Fruit fly (Drosophila melanogaster) whole organism, embryonic: ENCODE data around the gene CG1532.

Experiments used
- Atf-2 ChIP-seq: fragments of 200-800 bp; sonication (Bioruptor generic); optimal IDR thresholded peaks from 2 replicates; lab custom pipeline; 2016; ENCODE audit warnings: missing biosample characterization, missing genetic modification characterization
- Atf6 ChIP-seq: fragments of 200-800 bp; sonication (Bioruptor generic); IDR thresholded peaks from 2 replicates; pipeline ENCODE4 v1.3.6; 2022; ENCODE audit warnings: missing biosample characterization, missing genetic modification characterization
- CG1024 ChIP-seq: fragments of 200-800 bp; sonication (Bioruptor generic); IDR thresholded peaks from 2 replicates; pipeline ENCODE4 v1.3.6; 2022; ENCODE audit warnings: missing biosample characterization, missing genetic modification characterization
- CG10321 ChIP-seq: fragments of 200-800 bp; sonication (Bioruptor generic); IDR thresholded peaks from 2 replicates; pipeline ENCODE4 v1.3.6; 2022; ENCODE audit warnings: missing biosample characterization, missing genetic modification characterization
- CG10565 ChIP-seq: fragments of 200-800 bp; sonication (Bioruptor generic); optimal IDR thresholded peaks from 3 replicates; lab custom pipeline; 2016; ENCODE audit warnings: missing biosample characterization, mild to moderate bottlenecking, missing genetic modification characterization
- CG13296 ChIP-seq: fragments of 200-800 bp; sonication (Bioruptor generic); optimal IDR thresholded peaks from 3 replicates; lab custom pipeline; 2018; ENCODE audit warnings: missing biosample characterization, mild to moderate bottlenecking, missing genetic modification characterization
- CG15011 ChIP-seq: fragments of 200-800 bp; sonication (Bioruptor generic); optimal IDR thresholded peaks from 3 replicates; lab custom pipeline; 2018; ENCODE audit warnings: missing biosample characterization, mild to moderate bottlenecking, missing genetic modification characterization
- CG15479 ChIP-seq: fragments of 200-800 bp; sonication (Bioruptor generic); optimal IDR thresholded peaks from 3 replicates; lab custom pipeline; 2019; ENCODE audit warnings: missing biosample characterization, mild to moderate bottlenecking, missing genetic modification characterization, moderate library complexity
- CG15514 ChIP-seq: fragments of 200-800 bp; sonication (Bioruptor generic); optimal IDR thresholded peaks from 3 replicates; lab custom pipeline; 2017; ENCODE audit warnings: missing biosample characterization, missing genetic modification characterization, mild to moderate bottlenecking, moderate library complexity, missing genetic modification reagents
- CG15601 ChIP-seq: fragments of 200-800 bp; sonication (Bioruptor generic); optimal IDR thresholded peaks from 3 replicates; lab custom pipeline; 2019; ENCODE audit warnings: missing biosample characterization, mild to moderate bottlenecking, missing genetic modification characterization, moderate library complexity
- CG15696 ChIP-seq: fragments of 200-800 bp; sonication (Bioruptor generic); optimal IDR thresholded peaks from 2 replicates; lab custom pipeline; 2019; ENCODE audit warnings: missing biosample characterization, mild to moderate bottlenecking, missing genetic modification characterization, moderate library complexity
- CG17612 ChIP-seq: fragments of 200-800 bp; sonication (Bioruptor generic); IDR thresholded peaks from 2 replicates; pipeline ENCODE4 v1.3.6; 2022; ENCODE audit warnings: missing biosample characterization, missing genetic modification characterization
- CG1832 ChIP-seq: fragments of 200-800 bp; sonication (Bioruptor generic); optimal IDR thresholded peaks from 2 replicates; lab custom pipeline; 2017; ENCODE audit warnings: missing biosample characterization, mild to moderate bottlenecking, missing genetic modification characterization, inconsistent platforms
- CG18476 ChIP-seq: fragments of 200-800 bp; sonication (Bioruptor generic); optimal IDR thresholded peaks from 2 replicates; lab custom pipeline; 2016; ENCODE audit warnings: missing biosample characterization, mild to moderate bottlenecking, missing genetic modification characterization
- CG2202 ChIP-seq: fragments of 200-800 bp; sonication (Bioruptor generic); optimal IDR thresholded peaks from 2 replicates; lab custom pipeline; 2018; ENCODE audit warnings: missing biosample characterization, mild to moderate bottlenecking, missing genetic modification characterization
- CG2712 ChIP-seq: fragments of 200-800 bp; optimal IDR thresholded peaks from 3 replicates; lab custom pipeline; 2019; ENCODE audit warnings: missing biosample characterization, mild to moderate bottlenecking, missing genetic modification characterization, moderate library complexity
- CG32532 ChIP-seq: fragments of 200-800 bp; sonication (Bioruptor generic); IDR thresholded peaks from 2 replicates; pipeline ENCODE4 v1.3.6; 2022; ENCODE audit warnings: missing biosample characterization, missing genetic modification characterization
- CG4730 ChIP-seq: fragments of 200-800 bp; sonication (Bioruptor generic); IDR thresholded peaks from 2 replicates; pipeline ENCODE4 v1.3.6; 2022; ENCODE audit warnings: missing biosample characterization, missing genetic modification characterization
- CG6272 ChIP-seq: fragments of 200-800 bp; sonication (Bioruptor generic); IDR thresholded peaks from 2 replicates; pipeline ENCODE4 v1.3.6; 2022; ENCODE audit warnings: missing biosample characterization, missing genetic modification characterization
- CG7357 ChIP-seq: fragments of 200-800 bp; sonication (Bioruptor generic); IDR thresholded peaks from 3 replicates; pipeline ENCODE4 v1.3.6; 2022; ENCODE audit warnings: missing biosample characterization, missing genetic modification characterization
- CG8089 ChIP-seq: fragments of 200-800 bp; sonication (Bioruptor generic); optimal IDR thresholded peaks from 3 replicates; lab custom pipeline; 2016; ENCODE audit warnings: missing biosample characterization, missing genetic modification characterization
- CG9215 ChIP-seq: fragments of 200-800 bp; sonication (Bioruptor generic); IDR thresholded peaks from 2 replicates; pipeline ENCODE4 v1.3.6; 2022; ENCODE audit warnings: missing biosample characterization, missing genetic modification characterization
- CG9876 ChIP-seq: fragments of 200-800 bp; sonication (Bioruptor generic); optimal IDR thresholded peaks from 2 replicates; lab custom pipeline; 2016; ENCODE audit warnings: missing biosample characterization, missing genetic modification characterization
- Camta ChIP-seq: fragments of 200-800 bp; sonication (Bioruptor generic); optimal IDR thresholded peaks from 2 replicates; lab custom pipeline; 2016; ENCODE audit warnings: missing biosample characterization, missing genetic modification characterization
- Gug ChIP-seq: fragments of 200-800 bp; sonication (Bioruptor generic); IDR thresholded peaks from 4 replicates; pipeline ENCODE4 v1.3.6; 2022; ENCODE audit warnings: missing biosample characterization, missing genetic modification characterization
- Kr ChIP-seq: fragments of 200-800 bp; sonication (Bioruptor generic); optimal IDR thresholded peaks from 2 replicates; lab custom pipeline; 2017; ENCODE audit warnings: missing biosample characterization, mild to moderate bottlenecking, missing genetic modification characterization
- Lhr ChIP-seq: fragments of 200-800 bp; sonication (Bioruptor generic); optimal IDR thresholded peaks from 3 replicates; lab custom pipeline; 2017; ENCODE audit warnings: mild to moderate bottlenecking, missing biosample characterization, missing genetic modification reagents, missing genetic modification characterization
- MBD-R2 ChIP-seq: fragments of 200-800 bp; sonication (Bioruptor generic); IDR thresholded peaks from 2 replicates; pipeline ENCODE4 v1.3.6; 2022; ENCODE audit warnings: missing biosample characterization, missing genetic modification characterization
- Pdp1 ChIP-seq, 2 experiments: fragments of 200-800 bp; sonication (Bioruptor generic); optimal IDR thresholded peaks; 3 replicates each; lab custom pipeline; 2016; ENCODE audit warnings: missing biosample characterization in 2 of 2, missing genetic modification characterization in 2 of 2, mild to moderate bottlenecking in 1 of 2, moderate library complexity in 1 of 2
- Six4 ChIP-seq: fragments of 200-800 bp; sonication (Bioruptor generic); optimal IDR thresholded peaks from 2 replicates; lab custom pipeline; 2016; ENCODE audit warnings: missing biosample characterization, missing genetic modification characterization
- Spps ChIP-seq: fragments of 200-800 bp; sonication (Bioruptor generic); optimal IDR thresholded peaks from 2 replicates; lab custom pipeline; 2018; ENCODE audit warnings: missing biosample characterization, mild to moderate bottlenecking, missing genetic modification characterization
- Stat92E ChIP-seq, 3 experiments: fragments of >200 bp in 2 of 3; fragments of 200-800 bp in 1 of 3; sonication (Bioruptor generic) in 1 of 3; optimal IDR thresholded peaks; 2 replicates each; lab custom pipeline; 2017 to 2019; ENCODE audit warnings: missing biosample characterization in 3 of 3, missing genetic modification characterization in 3 of 3, mild to moderate bottlenecking in 1 of 3, moderate library complexity in 1 of 3
- ash1 ChIP-seq: fragments of 200-800 bp; sonication (Bioruptor generic); optimal IDR thresholded peaks from 2 replicates; lab custom pipeline; 2018; ENCODE audit warnings: missing biosample characterization, mild to moderate bottlenecking, missing genetic modification characterization
- caup ChIP-seq: fragments of 200-800 bp; sonication (Bioruptor generic); optimal IDR thresholded peaks from 3 replicates; lab custom pipeline; 2017; ENCODE audit warnings: missing biosample characterization, mild to moderate bottlenecking, missing genetic modification characterization, moderate library complexity; ENCODE audit not compliant: severe bottlenecking
- chm ChIP-seq: fragments of 200-800 bp; sonication (Bioruptor generic); IDR thresholded peaks from 2 replicates; pipeline ENCODE4 v1.3.6; 2022; ENCODE audit warnings: missing biosample characterization, missing genetic modification characterization
- emc ChIP-seq: fragments of 200-800 bp; sonication (Bioruptor generic); optimal IDR thresholded peaks from 2 replicates; lab custom pipeline; 2016; ENCODE audit warnings: missing biosample characterization, missing genetic modification characterization
- ewg ChIP-seq: fragments of 200-800 bp; sonication (Bioruptor generic); optimal IDR thresholded peaks from 3 replicates; lab custom pipeline; 2017; ENCODE audit warnings: mild to moderate bottlenecking, missing biosample characterization, missing genetic modification reagents, missing genetic modification characterization
- fd102C ChIP-seq: fragments of 200-800 bp; sonication (Bioruptor generic); optimal IDR thresholded peaks from 2 replicates; lab custom pipeline; 2018; ENCODE audit warnings: missing biosample characterization, mild to moderate bottlenecking, missing genetic modification characterization, moderate library complexity
- fd64A ChIP-seq: fragments of 200-800 bp; sonication (Bioruptor generic); optimal IDR thresholded peaks from 3 replicates; lab custom pipeline; 2018; ENCODE audit warnings: missing biosample characterization, mild to moderate bottlenecking, missing genetic modification characterization
- mirr ChIP-seq: fragments of 200-800 bp; sonication (Bioruptor generic); optimal IDR thresholded peaks from 3 replicates; lab custom pipeline; 2018; ENCODE audit warnings: missing biosample characterization, mild to moderate bottlenecking, missing genetic modification characterization
- nmo ChIP-seq: fragments of 200-800 bp; sonication (Bioruptor generic); optimal IDR thresholded peaks from 2 replicates; lab custom pipeline; 2018; ENCODE audit warnings: missing biosample characterization, mild to moderate bottlenecking, missing genetic modification characterization, moderate library complexity
- onecut ChIP-seq: fragments of 200-800 bp; sonication (Bioruptor generic); IDR thresholded peaks from 2 replicates; pipeline ENCODE4 v1.3.6; 2022; ENCODE audit warnings: missing biosample characterization, missing genetic modification characterization
- sens-2 ChIP-seq: fragments of 200-800 bp; sonication (Bioruptor generic); IDR thresholded peaks from 2 replicates; pipeline ENCODE4 v1.3.6; 2022; ENCODE audit warnings: missing biosample characterization, missing genetic modification characterization
- sima ChIP-seq: fragments of 200-800 bp; sonication (Bioruptor generic); optimal IDR thresholded peaks from 2 replicates; lab custom pipeline; 2016; ENCODE audit warnings: missing biosample characterization, missing genetic modification characterization
- slou ChIP-seq: fragments of 200-800 bp; sonication (Bioruptor generic); optimal IDR thresholded peaks from 3 replicates; lab custom pipeline; 2016; ENCODE audit warnings: missing biosample characterization, missing genetic modification characterization
- slp2 ChIP-seq: fragments of 200-800 bp; sonication (Bioruptor generic); optimal IDR thresholded peaks from 2 replicates; lab custom pipeline; 2016; ENCODE audit warnings: missing biosample characterization, missing genetic modification characterization
- sr ChIP-seq: fragments of 200-800 bp; sonication (Bioruptor generic); IDR thresholded peaks from 3 replicates; pipeline ENCODE4 v1.3.6; 2022; ENCODE audit warnings: missing biosample characterization, missing genetic modification characterization
- tup ChIP-seq: fragments of 200-800 bp; sonication (Bioruptor generic); optimal IDR thresholded peaks from 2 replicates; lab custom pipeline; 2016; ENCODE audit warnings: missing biosample characterization, mild to moderate bottlenecking, missing genetic modification characterization, moderate library complexity

Gene CG1532

DNA sequence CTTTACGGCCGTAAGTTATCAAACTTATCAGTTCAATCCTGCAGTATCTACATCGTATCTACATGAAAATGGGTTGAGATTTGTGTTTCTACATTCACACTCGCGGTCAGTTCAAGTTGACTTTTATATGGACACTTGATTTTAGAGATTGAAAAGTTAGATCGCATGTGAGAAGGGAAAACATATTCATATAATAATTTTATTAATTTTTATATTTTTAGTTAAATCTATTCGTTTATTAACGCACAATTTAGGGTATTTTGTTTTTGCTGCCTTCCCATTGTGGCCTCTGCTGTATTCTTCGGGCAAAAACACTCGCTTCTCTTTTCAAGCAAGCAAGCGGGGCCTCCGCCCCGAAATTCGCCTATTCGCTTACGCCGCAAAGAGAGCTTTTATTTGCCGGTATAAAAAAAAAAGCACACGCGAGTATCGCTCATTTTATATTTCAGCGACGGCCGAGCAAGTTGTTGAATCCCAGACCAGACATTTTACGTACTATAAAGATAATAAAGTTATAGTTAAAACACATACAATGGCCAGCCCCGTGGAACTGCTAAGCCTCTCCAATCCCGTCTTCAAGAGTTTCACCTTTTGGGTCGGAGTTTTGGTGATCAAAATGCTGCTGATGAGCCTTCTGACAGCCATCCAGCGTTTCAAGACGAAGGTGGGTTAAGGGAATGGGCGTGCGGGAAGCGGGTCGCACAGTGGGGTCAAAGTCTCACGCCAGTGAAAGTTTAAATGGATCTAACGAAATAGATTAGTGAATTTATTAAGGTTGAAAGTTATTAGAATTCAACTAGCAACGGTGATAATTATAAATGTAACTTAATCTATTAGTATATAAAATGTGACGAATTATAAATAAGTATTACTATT is 14.7 kb upstream of the CG1532 start (continued):
- TF ChIP-seq sima (GFP tag; lab: Kevin White, UChicago): no peak
- no peak for TF ChIP-seq CG8089
- peak; percentile 78 for TF ChIP-seq sens-2 (GFP tag; lab: Robert Waterston, UW)
- TF ChIP-seq slp2 (GFP tag; lab: Kevin White, UChicago): no peak
- TF ChIP-seq emc (GFP tag; lab: Kevin White, UChicago): no peak
- TF ChIP-seq Lhr (GFP tag; lab: Kevin White, UChicago): peak; percentile 33
- peak; percentile 92 for TF ChIP-seq CG13296 (GFP tag; lab: Kevin White, UChicago)
- peak; percentile 79 for TF ChIP-seq onecut
- peak; percentile 81 for TF ChIP-seq CG15514
- peak; percentile 72 for TF ChIP-seq CG6272 (GFP tag; lab: Robert Waterston, UW)
- TF ChIP-seq fd102C (GFP tag; lab: Kevin White, UChicago): peak; percentile 26
- peak in 1 of 2 experiments; percentile 28 for TF ChIP-seq Pdp1 (GFP tag; optimal IDR thresholded peaks at IDR 0.05; lab: Kevin White, UChicago)
- no peak for TF ChIP-seq CG15479
- peak in 1 of 3 experiments; percentile 57 for TF ChIP-seq Stat92E (GFP tag; optimal IDR thresholded peaks at IDR 0.05; lab: Kevin White, UChicago)
- TF ChIP-seq CG17612: peak; percentile 71; the same call in 1 of the 2 replicates
- TF ChIP-seq CG32532 (GFP tag; lab: Robert Waterston, UW): peak; percentile 93
- TF ChIP-seq nmo: peak; percentile 90
- TF ChIP-seq tup (GFP tag; lab: Kevin White, UChicago): peak; percentile 31
- TF ChIP-seq CG1024: peak; percentile 69
- TF ChIP-seq CG10565 (GFP tag; lab: Kevin White, UChicago): no peak
- TF ChIP-seq ewg (GFP tag; lab: Kevin White, UChicago): peak; percentile 78
- TF ChIP-seq Six4: peak; percentile 67
- TF ChIP-seq CG2712 (tag; lab: Kevin White, UChicago): peak; percentile 93
- TF ChIP-seq CG18476 (GFP tag; lab: Kevin White, UChicago): peak; percentile 54
- TF ChIP-seq MBD-R2: peak; percentile 52; the same call in 1 of the 2 replicates
- peak; percentile 78 for TF ChIP-seq Spps
- peak; percentile 77; the same call in 1 of the 2 replicates for TF ChIP-seq CG4730
- no peak for TF ChIP-seq Camta (GFP tag; lab: Kevin White, UChicago)
- peak; percentile 77 for TF ChIP-seq CG15696 (tag; lab: Kevin White, UChicago)
- TF ChIP-seq sr (GFP tag; lab: Robert Waterston, UW): no peak; the same call in 2 of the 3 replicates
- TF ChIP-seq fd64A (GFP tag; lab: Kevin White, UChicago): peak; percentile 67
- TF ChIP-seq CG15601 (tag; lab: Kevin White, UChicago): peak; percentile 81
- TF ChIP-seq ash1: no peak
- peak; percentile 67 for TF ChIP-seq CG15011
- no peak for TF ChIP-seq Kr (GFP tag; lab: Kevin White, UChicago)
- TF ChIP-seq Atf-2 (GFP tag; lab: Kevin White, UChicago): no peak
- TF ChIP-seq CG9876 (GFP tag; lab: Kevin White, UChicago): no peak
- peak; percentile 92 for TF ChIP-seq Atf6 (GFP tag; lab: Robert Waterston, UW)
- peak; percentile 68 for TF ChIP-seq CG7357 (GFP tag; lab: Robert Waterston, UW)
- TF ChIP-seq caup (GFP tag; lab: Kevin White, UChicago): peak; percentile 92
- TF ChIP-seq slou (GFP tag; lab: Kevin White, UChicago): peak; percentile 15
- peak; percentile 80 for TF ChIP-seq mirr
- TF ChIP-seq Gug (GFP tag; lab: Robert Waterston, UW): peak; percentile 72; the same call in 3 of the 4 replicates
- TF ChIP-seq CG9215: peak; percentile 69
- peak; percentile 68; the same call in 1 of the 2 replicates for TF ChIP-seq chm (GFP tag; lab: Robert Waterston, UW)
- TF ChIP-seq CG10321 (GFP tag; lab: Robert Waterston, UW): peak; percentile 68
- TF ChIP-seq CG2202: peak; percentile 72
- no peak for TF ChIP-seq CG1832 (GFP tag; lab: Kevin White, UChicago)
